Worm (Caenorhabditis elegans) whole organism, L1 larva: ENCODE measurements around the gene pqe-1.

Experiments used
- Y116A8C.19 ChIP-seq: sonication (generic microtip); optimal IDR thresholded peaks from 2 replicates; lab custom pipeline; 2016; ENCODE audit warnings: missing compliant biosample characterization, missing genetic modification characterization, borderline replicate concordance
- aly-2 ChIP-seq: fragments of 150-350 bp; optimal IDR thresholded peaks from 2 replicates; lab custom pipeline; 2014; ENCODE audit warnings: missing biosample characterization, missing genetic modification characterization
- ceh-82 ChIP-seq, 3 experiments: fragments of 150-350 bp in 1 of 3; sonication (generic microtip) in 2 of 3; optimal IDR thresholded peaks; 2 replicates each; lab custom pipeline; 2014 to 2017; ENCODE audit warnings: missing biosample characterization in 3 of 3, missing genetic modification characterization in 3 of 3
- lin-13 ChIP-seq: fragments of 150-350 bp; optimal IDR thresholded peaks from 2 replicates; lab custom pipeline; 2014; ENCODE audit warnings: missing biosample characterization, missing genetic modification reagents, missing genetic modification characterization
- lin-39 ChIP-seq: fragments of 150-350 bp; optimal IDR thresholded peaks from 2 replicates; lab custom pipeline; 2014; ENCODE audit warnings: missing biosample characterization, missing genetic modification reagents, missing genetic modification characterization
- mep-1 ChIP-seq: fragments of 150-350 bp; optimal IDR thresholded peaks from 2 replicates; lab custom pipeline; 2014; ENCODE audit warnings: missing biosample characterization, missing genetic modification characterization
- nhr-11 ChIP-seq: fragments of 150-350 bp; optimal IDR thresholded peaks from 2 replicates; lab custom pipeline; 2014; ENCODE audit warnings: missing biosample characterization, missing genetic modification characterization
- snu-23 ChIP-seq: sonication (generic microtip); optimal IDR thresholded peaks from 2 replicates; lab custom pipeline; 2016; ENCODE audit warnings: missing genetic modification characterization, missing compliant biosample characterization
- sox-4 ChIP-seq: sonication (generic microtip); optimal IDR thresholded peaks from 2 replicates; lab custom pipeline; 2016; ENCODE audit warnings: missing genetic modification characterization, missing compliant biosample characterization
- sptf-1 ChIP-seq: fragments of 150-350 bp; optimal IDR thresholded peaks from 2 replicates; lab custom pipeline; 2014; ENCODE audit warnings: missing biosample characterization, missing genetic modification characterization
- unc-62 ChIP-seq: fragments of 150-350 bp; optimal IDR thresholded peaks from 2 replicates; lab custom pipeline; 2014; ENCODE audit warnings: missing biosample characterization, missing genetic modification reagents, missing genetic modification characterization

DNA sequence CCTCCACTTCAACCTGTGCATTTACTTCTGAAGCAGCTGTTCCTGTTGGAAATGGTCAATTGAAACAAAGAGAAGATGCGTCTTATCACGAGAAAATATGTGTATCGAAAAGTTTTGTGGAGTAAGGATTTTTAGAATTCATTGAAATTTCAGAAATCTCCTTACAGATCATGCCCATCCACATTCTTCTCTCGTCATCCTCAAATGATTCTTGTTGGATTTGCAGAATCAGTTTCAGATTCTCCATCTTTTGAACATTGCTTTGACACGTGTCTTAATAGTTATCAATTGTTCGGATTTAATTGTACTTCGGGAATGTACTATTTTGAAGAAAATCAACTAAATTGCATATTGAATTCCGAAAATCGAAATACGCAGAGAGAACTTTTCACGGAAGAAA is 7.0 kb upstream of the pqe-1 start:
- no peak for TF ChIP-seq unc-62 (GFP tag; lab: Kevin White, UChicago)
- no peak for TF ChIP-seq Y116A8C.19 (tag; lab: Kevin White, UChicago)
- TF ChIP-seq lin-39: no peak
- no peak for TF ChIP-seq snu-23
- no peak for TF ChIP-seq mep-1
- TF ChIP-seq lin-13 (GFP tag; lab: Kevin White, UChicago): no peak
- no peak for TF ChIP-seq sox-4 (tag; lab: Kevin White, UChicago)
- TF ChIP-seq nhr-11 (tag; lab: Kevin White, UChicago): no peak
- TF ChIP-seq aly-2: no peak
- TF ChIP-seq sptf-1 (tag; lab: Kevin White, UChicago): no peak
- TF ChIP-seq ceh-82 (tag; optimal IDR thresholded peaks at IDR 0.05; lab: Kevin White, UChicago): no peak
